Fruit fly (Drosophila melanogaster): Measurements from ENCODE around the gene CG17751.

CG17751 gene

dm6 chr3R:19623606-19624005 is 16.6 kb downstream of the CG17751 start (continued):
- TF ChIP-seq ftz-f1 (GFP tag; optimal IDR thresholded peaks at IDR 0.05) (no peak), CG31441 (GFP tag; IDR thresholded peaks at IDR 0.05) (peak; percentile 67), CG3995 (GFP tag; optimal IDR thresholded peaks at IDR 0.05) (no peak), crol (GFP tag; IDR thresholded peaks at IDR 0.05) (no peak), CG8924 (tag; optimal IDR thresholded peaks at IDR 0.05) (peak; percentile 19), Gsc (GFP tag; IDR thresholded peaks at IDR 0.05) (no peak), usp (GFP tag; optimal IDR thresholded peaks at IDR 0.05) (no peak), Dp (GFP tag; optimal IDR thresholded peaks at IDR 0.05) (no peak), schlank (tag; optimal IDR thresholded peaks at IDR 0.05) (no peak), Nf-YA (GFP tag; IDR thresholded peaks at IDR 0.05) (0 out of 2 replicates have a peak, but pooled peaks have one; percentile 36), Sin3A (optimal IDR thresholded peaks at IDR 0.05) (no peak), CG14710 (tag; optimal IDR thresholded peaks at IDR 0.05) (peak; percentile 25), fd64A (GFP tag; optimal IDR thresholded peaks at IDR 0.05) (no peak), CG14014 (GFP tag; IDR thresholded peaks at IDR 0.05) (peak; percentile 68), CG3838 (GFP tag; optimal IDR thresholded peaks at IDR 0.05) (no peak), CG31388 (GFP tag; optimal IDR thresholded peaks at IDR 0.05) (peak; percentile 28), dmrt11E (tag; optimal IDR thresholded peaks at IDR 0.05) (no peak), CG13424 (tag; optimal IDR thresholded peaks at IDR 0.05) (peak; percentile 34), eyg (GFP tag; optimal IDR thresholded peaks at IDR 0.05) (no peak), ara (GFP tag; IDR thresholded peaks at IDR 0.05) (peak; percentile 33; the same call in 1 of the 2 replicates), E2f1 (GFP tag; IDR thresholded peaks at IDR 0.05) (peak; percentile 53), D (optimal IDR thresholded peaks at IDR 0.05) (no peak), D (GFP tag; optimal IDR thresholded peaks at IDR 0.05) (peak; percentile 31), Nf-YC (tag; optimal IDR thresholded peaks at IDR 0.05) (no peak), CG6254 (GFP tag; optimal IDR thresholded peaks at IDR 0.05) (peak; percentile 27), vvl (GFP tag; IDR thresholded peaks at IDR 0.05) (peak; percentile 73; the same call in 1 of the 2 replicates), HLH4C (GFP tag; IDR thresholded peaks at IDR 0.05; ENCODE audit: partially characterized antibody) (no peak), CG7987 (GFP tag; optimal IDR thresholded peaks at IDR 0.05) (no peak), rib (GFP tag; IDR thresholded peaks at IDR 0.05) (0 out of 2 replicates have a peak, but pooled peaks have one; percentile 25), CG6791 (GFP tag; IDR thresholded peaks at IDR 0.05; ENCODE audit: partially characterized antibody) (no peak), CG12769 (tag; optimal IDR thresholded peaks at IDR 0.05) (peak; percentile 45), cato (GFP tag; optimal IDR thresholded peaks at IDR 0.05; ENCODE audit: borderline replicate concordance) (peak; percentile 32), ssp (GFP tag; IDR thresholded peaks at IDR 0.05) (no peak), CG17359 (tag; optimal IDR thresholded peaks at IDR 0.05) (peak; percentile 60), trem (tag; optimal IDR thresholded peaks at IDR 0.05) (peak; percentile 11), CG13123 (GFP tag; optimal IDR thresholded peaks at IDR 0.05) (no peak), CG1603 (tag; optimal IDR thresholded peaks at IDR 0.05) (peak; percentile 57), br (optimal IDR thresholded peaks at IDR 0.05) (no peak), Max (GFP tag; optimal IDR thresholded peaks at IDR 0.05) (peak; percentile 1), z (GFP tag; IDR thresholded peaks at IDR 0.05) (no peak), CG10565 (GFP tag; optimal IDR thresholded peaks at IDR 0.05) (no peak), Hr78 (GFP tag; optimal IDR thresholded peaks at IDR 0.05) (no peak), tap (tag; optimal IDR thresholded peaks at IDR 0.05) (peak; percentile 44), mam (GFP tag; optimal IDR thresholded peaks at IDR 0.05) (peak; percentile 56), dm (GFP tag; optimal IDR thresholded peaks at IDR 0.05) (no peak), Sox100B (GFP tag; optimal IDR thresholded peaks at IDR 0.05) (peak; percentile 28), salm (tag; optimal IDR thresholded peaks at IDR 0.05) (peak; percentile 34), GATAe (GFP tag; conservative IDR thresholded peaks at IDR 0.05) (no peak), CG34376 (GFP tag; optimal IDR thresholded peaks at IDR 0.05) (no peak), mirr (GFP tag; optimal IDR thresholded peaks at IDR 0.05) (no peak), CG1792 (GFP tag; optimal IDR thresholded peaks at IDR 0.05) (peak; percentile 27), CG18764 (GFP tag; optimal IDR thresholded peaks at IDR 0.05) (peak; percentile 44)
